Worm (Caenorhabditis elegans): ENCODE results near the gene C37C3.1.

Gene C37C3.1

DNA sequence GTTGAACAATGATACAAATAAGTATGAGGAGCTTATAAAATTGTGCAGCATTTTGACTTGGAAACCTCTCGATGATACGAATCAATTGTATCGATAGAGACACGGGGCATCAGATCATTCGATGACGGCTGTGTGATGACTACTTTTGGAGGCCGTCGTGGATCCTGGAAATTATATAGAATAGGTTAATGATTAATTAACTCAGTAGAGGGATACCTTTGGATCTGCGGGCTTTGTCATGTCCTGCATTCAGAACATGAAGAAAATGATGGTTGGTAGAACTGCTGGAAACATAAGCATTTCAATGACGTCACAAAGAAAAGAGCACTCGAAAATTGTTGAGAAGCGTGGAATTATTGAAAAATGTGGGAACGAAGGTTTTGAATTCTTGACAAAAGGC, 43.2 kb upstream of the C37C3.1 start, which contains the start of gene ZK742.6:
Gene ZK742.6, minus strand, starts transcription at position 342 of the 400 bp plus-strand sequence.
- TF ChIP-seq T26A5.8 (tag; optimal IDR thresholded peaks at IDR 0.05) (no peak), pbrm-1 (GFP tag; IDR thresholded peaks at IDR 0.05) (0 out of 2 replicates have a peak, but pooled peaks have one; percentile 52), ets-4 (GFP tag; optimal IDR thresholded peaks at IDR 0.05) (no peak), ceh-58 (GFP tag; IDR thresholded peaks at IDR 0.05) (0 out of 2 replicates have a peak, but pooled peaks have one; percentile 42), Y53F4B.3 (GFP tag; IDR thresholded peaks at IDR 0.05) (no peak), him-1 (tag; optimal IDR thresholded peaks at IDR 0.05) (peak; percentile 71), ekl-4 (GFP tag; IDR thresholded peaks at IDR 0.05) (peak; percentile 66), madf-6 (GFP tag; IDR thresholded peaks at IDR 0.05) (peak; percentile 57), Y53G8AR.9 (GFP tag; conservative IDR thresholded peaks at IDR 0.05) (0 out of 2 replicates have a peak, but pooled peaks have one; percentile 50), egl-18 (GFP tag; IDR thresholded peaks at IDR 0.05) (no peak), athp-1 (tag; optimal IDR thresholded peaks at IDR 0.05) (peak; percentile 8), lin-54 (GFP tag; optimal IDR thresholded peaks at IDR 0.05) (peak; percentile 34), hrde-1 (tag; optimal IDR thresholded peaks at IDR 0.05; ENCODE audit: borderline replicate concordance) (peak; percentile 53), repo-1 (tag; optimal IDR thresholded peaks at IDR 0.05) (peak; percentile 22), Y56A3A.18 (GFP tag; IDR thresholded peaks at IDR 0.05) (peak; percentile 59; the same call in 1 of the 2 replicates), attf-6 (GFP tag; IDR thresholded peaks at IDR 0.05) (peak; percentile 41; the same call in 1 of the 2 replicates), dpff-1 (tag; optimal IDR thresholded peaks at IDR 0.05) (no peak), B0336.3 (GFP tag; IDR thresholded peaks at IDR 0.05) (peak; percentile 57), hsf-1 (GFP tag; IDR thresholded peaks at IDR 0.05) (peak; percentile 75), ceh-91 (GFP tag; IDR thresholded peaks at IDR 0.05) (no peak)

- TF ChIP-seq madf-6 (GFP tag; IDR thresholded peaks at IDR 0.05) (no peak), atf-7 (tag; optimal IDR thresholded peaks at IDR 0.05) (no peak), snpc-1.1 (tag; optimal IDR thresholded peaks at IDR 0.05; ENCODE audit: insufficient read depth) (no peak), lsy-27 (tag; optimal IDR thresholded peaks at IDR 0.05; ENCODE audit: borderline replicate concordance, insufficient read depth) (no peak), ekl-4 (GFP tag; IDR thresholded peaks at IDR 0.05) (no peak), him-1 (tag; optimal IDR thresholded peaks at IDR 0.05) (no peak), ama-1 (optimal IDR thresholded peaks at IDR 0.05) (no peak), ama-1 (GFP tag; optimal IDR thresholded peaks at IDR 0.05) (no peak), Y79H2A.3 (GFP tag; conservative IDR thresholded peaks at IDR 0.05) (no peak), sptf-2 (GFP tag; optimal IDR thresholded peaks at IDR 0.05) (no peak), K11D2.4 (GFP tag; IDR thresholded peaks at IDR 0.05) (no peak), hsf-1 (GFP tag; IDR thresholded peaks at IDR 0.05) (no peak), ztf-26 (tag; optimal IDR thresholded peaks at IDR 0.05) (no peak)
Measured at ce11 chrV:7816486-7816885, 41.3 kb upstream of the C37C3.1 start.

ce11 chrV:7819585-7819984, 38.2 kb upstream of the C37C3.1 start:
- no peak for TF ChIP-seq F52B5.7 (tag; optimal IDR thresholded peaks at IDR 0.05)

DNA sequence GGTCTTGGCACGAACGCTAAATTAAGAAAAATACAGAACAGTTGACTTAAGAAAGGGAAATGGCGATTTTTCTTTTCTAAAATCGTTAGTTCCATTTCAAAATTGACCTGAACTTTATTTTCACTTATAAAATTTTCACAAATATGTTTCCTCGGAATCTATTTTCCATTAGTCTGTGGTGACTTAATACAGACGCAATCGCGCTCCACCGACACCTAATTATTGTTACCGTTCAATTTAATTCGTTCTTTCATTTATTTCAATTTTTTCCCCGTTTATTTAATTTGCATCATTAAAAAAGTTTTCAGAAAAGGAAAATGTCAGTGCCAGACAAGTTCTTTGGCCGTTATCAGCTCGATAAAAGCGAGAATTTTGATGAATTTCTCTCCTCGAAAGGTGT, 37.5 kb upstream of the C37C3.1 start, which contains the start of gene lbp-4:
Gene lbp-4, plus strand, starts transcription at position 309 of the 400 bp plus-strand sequence.
- TF ChIP-seq ceh-100 (GFP tag; IDR thresholded peaks at IDR 0.05), result peak; percentile 92
- no peak for TF ChIP-seq Y95B8A.8 (GFP tag; IDR thresholded peaks at IDR 0.05)
- TF ChIP-seq F23B12.7 (tag; optimal IDR thresholded peaks at IDR 0.05; ENCODE audit: insufficient read depth), result peak; percentile 74
- peak; percentile 24 for TF ChIP-seq ZK185.1 (tag; optimal IDR thresholded peaks at IDR 0.05; ENCODE audit: poor library complexity, severe bottlenecking)
- no peak for TF ChIP-seq snpc-4 (GFP tag; optimal IDR thresholded peaks at IDR 0.05)
- no peak for TF ChIP-seq snpc-4 (tag; optimal IDR thresholded peaks at IDR 0.05)
- TF ChIP-seq ekl-4 (GFP tag; IDR thresholded peaks at IDR 0.05), result no peak
- no peak for TF ChIP-seq lir-1 (GFP tag; conservative IDR thresholded peaks at IDR 0.05)
- TF ChIP-seq B0336.3 (GFP tag; IDR thresholded peaks at IDR 0.05), result no peak
- no peak for TF ChIP-seq pbrm-1 (GFP tag; IDR thresholded peaks at IDR 0.05)
- no peak for TF ChIP-seq tbx-9 (tag; optimal IDR thresholded peaks at IDR 0.05; ENCODE audit: borderline replicate concordance)
- TF ChIP-seq akir-1 (GFP tag; optimal IDR thresholded peaks at IDR 0.05), result no peak
- TF ChIP-seq madf-8 (GFP tag; conservative IDR thresholded peaks at IDR 0.05), result no peak
- no peak for TF ChIP-seq C17E4.6 (GFP tag; IDR thresholded peaks at IDR 0.05)
- TF ChIP-seq madf-10 (tag; optimal IDR thresholded peaks at IDR 0.05), result no peak
- TF ChIP-seq K12H6.12 (tag; optimal IDR thresholded peaks at IDR 0.05), result no peak
- TF ChIP-seq mes-4 (tag; optimal IDR thresholded peaks at IDR 0.05), result no peak
- TF ChIP-seq mxl-1 (tag; optimal IDR thresholded peaks at IDR 0.05), result no peak
